Fruit fly (Drosophila melanogaster) whole organism, embryonic: ENCODE measurements around the gene Klp10A.

Experiments
- Atf-2 ChIP-seq: fragments of 200-800 bp; sonication (Bioruptor generic); optimal IDR thresholded peaks from 2 replicates; lab custom pipeline; 2016; ENCODE audit warnings: missing biosample characterization, missing genetic modification characterization
- Bteb2 ChIP-seq: fragments of 200-800 bp; sonication (Bioruptor generic); optimal IDR thresholded peaks from 2 replicates; lab custom pipeline; 2016; ENCODE audit warnings: missing biosample characterization, missing genetic modification characterization
- CG10462 ChIP-seq: fragments of 200-800 bp; sonication (Bioruptor generic); optimal IDR thresholded peaks from 2 replicates; lab custom pipeline; 2016; ENCODE audit warnings: missing biosample characterization, missing genetic modification characterization
- CG10654 ChIP-seq: fragments of 200-800 bp; sonication (Bioruptor generic); optimal IDR thresholded peaks from 2 replicates; lab custom pipeline; 2016; ENCODE audit warnings: missing biosample characterization, missing genetic modification characterization
- CG12155 ChIP-seq: fragments of 200-800 bp; sonication (Bioruptor generic); optimal IDR thresholded peaks from 3 replicates; lab custom pipeline; 2016; ENCODE audit warnings: missing biosample characterization, missing genetic modification characterization
- CG1233 ChIP-seq: fragments of 200-800 bp; sonication (Bioruptor generic); optimal IDR thresholded peaks from 4 replicates; lab custom pipeline; 2018; ENCODE audit warnings: missing biosample characterization, mild to moderate bottlenecking, missing genetic modification characterization
- CG14667 ChIP-seq: fragments of 200-800 bp; sonication (Bioruptor generic); IDR thresholded peaks from 2 replicates; pipeline ENCODE4 v1.3.6; 2022; ENCODE audit warnings: missing biosample characterization, missing genetic modification characterization
- CG17568 ChIP-seq: fragments of 200-800 bp; sonication (Bioruptor generic); optimal IDR thresholded peaks from 2 replicates; lab custom pipeline; 2018; ENCODE audit warnings: missing biosample characterization, mild to moderate bottlenecking, missing genetic modification characterization, moderate library complexity
- CG18599 ChIP-seq: fragments of 200-800 bp; sonication (Bioruptor generic); optimal IDR thresholded peaks from 3 replicates; lab custom pipeline; 2017; ENCODE audit warnings: missing biosample characterization, missing genetic modification characterization, mild to moderate bottlenecking, moderate library complexity, missing genetic modification reagents
- CG2199 ChIP-seq: fragments of 200-800 bp; sonication (Bioruptor generic); IDR thresholded peaks from 3 replicates; pipeline ENCODE4 v1.3.6; 2022; ENCODE audit warnings: missing biosample characterization, missing genetic modification characterization
- CG2875 ChIP-seq: fragments of 200-800 bp; sonication (Bioruptor generic); optimal IDR thresholded peaks from 2 replicates; lab custom pipeline; 2017; ENCODE audit warnings: missing biosample characterization, mild to moderate bottlenecking, missing genetic modification characterization, missing genetic modification reagents
- CG3281 ChIP-seq: fragments of 200-800 bp; sonication (Bioruptor generic); optimal IDR thresholded peaks from 3 replicates; lab custom pipeline; 2017; ENCODE audit warnings: missing biosample characterization, mild to moderate bottlenecking, missing genetic modification characterization
- CG33557 ChIP-seq: fragments of 200-800 bp; sonication (Bioruptor generic); optimal IDR thresholded peaks from 2 replicates; lab custom pipeline; 2019; ENCODE audit warnings: missing biosample characterization, mild to moderate bottlenecking, missing genetic modification characterization, moderate library complexity
- CG3838 ChIP-seq: fragments of 200-800 bp; sonication (Bioruptor generic); optimal IDR thresholded peaks from 3 replicates; lab custom pipeline; 2016; ENCODE audit warnings: missing biosample characterization, missing genetic modification characterization
- CG42726 ChIP-seq: fragments of 200-800 bp; sonication (Bioruptor generic); IDR thresholded peaks from 2 replicates; pipeline ENCODE4 v1.3.6; 2022; ENCODE audit warnings: missing biosample characterization, missing genetic modification characterization; ENCODE audit not compliant: partially characterized antibody
- CG4328 ChIP-seq: fragments of 200-800 bp; sonication (Bioruptor generic); optimal IDR thresholded peaks from 3 replicates; lab custom pipeline; 2017; ENCODE audit warnings: missing biosample characterization, missing genetic modification reagents, missing genetic modification characterization
- CG43689 ChIP-seq: fragments of 200-800 bp; sonication (Bioruptor generic); IDR thresholded peaks from 2 replicates; pipeline ENCODE4 v1.3.6; 2022; ENCODE audit warnings: missing biosample characterization, missing genetic modification characterization
- CG7963 ChIP-seq: fragments of 200-800 bp; sonication (Bioruptor generic); IDR thresholded peaks from 3 replicates; pipeline ENCODE4 v1.3.6; 2022; ENCODE audit warnings: missing biosample characterization, missing genetic modification characterization; ENCODE audit not compliant: partially characterized antibody
- CG7987 ChIP-seq: fragments of 200-800 bp; sonication (Bioruptor generic); optimal IDR thresholded peaks from 2 replicates; lab custom pipeline; 2018; ENCODE audit warnings: missing biosample characterization, mild to moderate bottlenecking, missing genetic modification characterization, moderate library complexity
- CG8765 ChIP-seq: fragments of 200-800 bp; sonication (Bioruptor generic); IDR thresholded peaks from 2 replicates; pipeline ENCODE4 v1.3.6; 2022; ENCODE audit warnings: missing biosample characterization, missing genetic modification characterization
- CG8924 ChIP-seq: fragments of 200-800 bp; optimal IDR thresholded peaks from 3 replicates; lab custom pipeline; 2019; ENCODE audit warnings: missing biosample characterization, mild to moderate bottlenecking, missing genetic modification characterization, moderate library complexity
- CG8944 ChIP-seq: fragments of 200-800 bp; sonication (Bioruptor generic); optimal IDR thresholded peaks from 3 replicates; lab custom pipeline; 2016; ENCODE audit warnings: missing biosample characterization, missing genetic modification characterization
- CHES-1-like ChIP-seq: fragments of 200-800 bp; sonication (Bioruptor generic); optimal IDR thresholded peaks from 2 replicates; lab custom pipeline; 2016; ENCODE audit warnings: missing biosample characterization, missing genetic modification characterization
- Doc3 ChIP-seq: fragments of 200-800 bp; sonication (Bioruptor generic); IDR thresholded peaks from 3 replicates; pipeline ENCODE4 v1.3.6; 2022; ENCODE audit warnings: missing biosample characterization, missing genetic modification characterization; ENCODE audit not compliant: partially characterized antibody
- HLH4C ChIP-seq: fragments of 200-800 bp; sonication (Bioruptor generic); IDR thresholded peaks from 3 replicates; pipeline ENCODE4 v1.3.6; 2022; ENCODE audit warnings: missing biosample characterization, missing genetic modification characterization; ENCODE audit not compliant: partially characterized antibody
- Mes4 ChIP-seq: fragments of 200-800 bp; sonication (Bioruptor generic); optimal IDR thresholded peaks from 2 replicates; lab custom pipeline; 2016; ENCODE audit warnings: missing biosample characterization, missing genetic modification characterization
- Mrtf ChIP-seq: fragments of 200-800 bp; sonication (Bioruptor generic); IDR thresholded peaks from 3 replicates; pipeline ENCODE4 v1.3.6; 2022; ENCODE audit warnings: missing biosample characterization, missing genetic modification characterization
- Nf-YB ChIP-seq: fragments of 200-800 bp; sonication (Bioruptor generic); optimal IDR thresholded peaks from 3 replicates; lab custom pipeline; 2019; ENCODE audit warnings: missing biosample characterization, mild to moderate bottlenecking, missing genetic modification characterization, moderate library complexity
- Nf-YC ChIP-seq: fragments of 200-800 bp; optimal IDR thresholded peaks from 3 replicates; lab custom pipeline; 2019; ENCODE audit warnings: missing biosample characterization, mild to moderate bottlenecking, missing genetic modification characterization, moderate library complexity
- Xbp1 ChIP-seq: fragments of 200-800 bp; sonication (Bioruptor generic); optimal IDR thresholded peaks from 3 replicates; lab custom pipeline; 2016; ENCODE audit warnings: missing biosample characterization, mild to moderate bottlenecking, missing genetic modification characterization
- bab2 ChIP-seq: fragments of 200-800 bp; sonication (Bioruptor generic); optimal IDR thresholded peaks from 2 replicates; lab custom pipeline; 2016; ENCODE audit warnings: missing biosample characterization, missing genetic modification characterization
- ci ChIP-seq: fragments of 200-800 bp; sonication (Bioruptor generic); IDR thresholded peaks from 3 replicates; pipeline ENCODE4 v1.3.6; 2022; ENCODE audit warnings: missing biosample characterization, missing genetic modification characterization
- dpn ChIP-seq, 2 experiments: fragments of 200-800 bp; sonication (Bioruptor generic); optimal IDR thresholded peaks; 3 replicates each; lab custom pipeline; 2016; ENCODE audit warnings: missing biosample characterization in 2 of 2, missing genetic modification characterization in 2 of 2
- ewg ChIP-seq: fragments of 200-800 bp; sonication (Bioruptor generic); optimal IDR thresholded peaks from 3 replicates; lab custom pipeline; 2017; ENCODE audit warnings: mild to moderate bottlenecking, missing biosample characterization, missing genetic modification reagents, missing genetic modification characterization
- eyg ChIP-seq: fragments of 200-800 bp; sonication (Bioruptor generic); optimal IDR thresholded peaks from 3 replicates; lab custom pipeline; 2016; ENCODE audit warnings: missing biosample characterization, missing genetic modification characterization
- fru ChIP-seq: fragments of >200 bp; optimal IDR thresholded peaks from 2 replicates; lab custom pipeline; 2017
- gcm2 ChIP-seq: fragments of 200-800 bp; sonication (Bioruptor generic); optimal IDR thresholded peaks from 2 replicates; lab custom pipeline; 2016; ENCODE audit warnings: missing biosample characterization, missing genetic modification characterization
- gem ChIP-seq: fragments of 200-800 bp; sonication (Bioruptor generic); optimal IDR thresholded peaks from 2 replicates; lab custom pipeline; 2019; ENCODE audit warnings: missing biosample characterization, mild to moderate bottlenecking, missing genetic modification characterization, moderate library complexity
- gt ChIP-seq: fragments of 200-800 bp; sonication (Bioruptor generic); IDR thresholded peaks from 2 replicates; pipeline ENCODE4 v1.3.6; 2022; ENCODE audit warnings: missing biosample characterization, missing genetic modification characterization
- h ChIP-seq: fragments of >200 bp; optimal IDR thresholded peaks from 2 replicates; lab custom pipeline; 2017
- ham ChIP-seq: fragments of 200-800 bp; sonication (Bioruptor generic); IDR thresholded peaks from 2 replicates; pipeline ENCODE4 v1.3.6; 2022; ENCODE audit warnings: missing biosample characterization, missing genetic modification characterization
- jigr1 ChIP-seq: fragments of 200-800 bp; sonication (Bioruptor generic); IDR thresholded peaks from 3 replicates; pipeline ENCODE4 v1.3.6; 2022; ENCODE audit warnings: missing biosample characterization, missing genetic modification characterization
- klu ChIP-seq: fragments of 200-800 bp; sonication (Bioruptor generic); IDR thresholded peaks from 2 replicates; pipeline ENCODE4 v1.3.6; 2022; ENCODE audit warnings: missing biosample characterization, missing genetic modification characterization
- nmo ChIP-seq: fragments of 200-800 bp; sonication (Bioruptor generic); optimal IDR thresholded peaks from 2 replicates; lab custom pipeline; 2018; ENCODE audit warnings: missing biosample characterization, mild to moderate bottlenecking, missing genetic modification characterization, moderate library complexity
- sc ChIP-seq, 3 experiments: fragments of >200 bp in 2 of 3; fragments of 200-800 bp in 1 of 3; sonication (Bioruptor generic) in 1 of 3; optimal IDR thresholded peaks; 2 replicates in 2 of 3; 3 replicates in 1 of 3; lab custom pipeline; 2017; ENCODE audit warnings: mild to moderate bottlenecking in 1 of 3, missing biosample characterization in 1 of 3, missing genetic modification characterization in 1 of 3, missing genetic modification reagents in 1 of 3
- sens-2 ChIP-seq: fragments of 200-800 bp; sonication (Bioruptor generic); IDR thresholded peaks from 2 replicates; pipeline ENCODE4 v1.3.6; 2022; ENCODE audit warnings: missing biosample characterization, missing genetic modification characterization
- stwl ChIP-seq: fragments of 200-800 bp; sonication (Bioruptor generic); optimal IDR thresholded peaks from 3 replicates; lab custom pipeline; 2018; ENCODE audit warnings: missing biosample characterization, mild to moderate bottlenecking, missing genetic modification characterization, moderate library complexity
- tna ChIP-seq: fragments of 200-800 bp; sonication (Bioruptor generic); IDR thresholded peaks from 2 replicates; pipeline ENCODE4 v1.3.6; 2022; ENCODE audit warnings: missing biosample characterization, missing genetic modification characterization; ENCODE audit not compliant: partially characterized antibody
- twi ChIP-seq: fragments of 200-800 bp; optimal IDR thresholded peaks from 2 replicates; lab custom pipeline; 2019; ENCODE audit warnings: missing biosample characterization, mild to moderate bottlenecking, missing genetic modification characterization, moderate library complexity
- zen2 ChIP-seq: fragments of 200-800 bp; sonication (Bioruptor generic); IDR thresholded peaks from 3 replicates; pipeline ENCODE4 v1.3.6; 2022; ENCODE audit warnings: missing biosample characterization, missing genetic modification characterization; ENCODE audit not compliant: partially characterized antibody

Klp10A gene

dm6 chrX:11146598-11147176 lies 9.8 kb upstream of the Klp10A start (continued):
- TF ChIP-seq klu (GFP tag; lab: Robert Waterston, UW) (no peak), tna (no peak), Xbp1 (GFP tag; lab: Kevin White, UChicago) (peak; percentile 25), CG8924 (peak; percentile 10), Mes4 (GFP tag; lab: Kevin White, UChicago) (no peak), ewg (GFP tag; lab: Kevin White, UChicago) (no peak), CG14667 (GFP tag; lab: Robert Waterston, UW) (no peak), jigr1 (GFP tag; lab: Robert Waterston, UW) (no peak), CG7963 (GFP tag; lab: Robert Waterston, UW) (no peak), CG43689 (GFP tag; lab: Robert Waterston, UW) (no peak), Mrtf (GFP tag; lab: Robert Waterston, UW) (no peak), dpn (GFP tag; optimal IDR thresholded peaks at IDR 0.05; lab: Kevin White, UChicago) (no peak), h (lab: Kevin White, UChicago) (no peak), CG2199 (GFP tag; lab: Robert Waterston, UW) (no peak), CG12155 (GFP tag; lab: Kevin White, UChicago) (no peak), CG7987 (no peak), CG3838 (GFP tag; lab: Kevin White, UChicago) (no peak), CG17568 (GFP tag; lab: Kevin White, UChicago) (no peak), sc (optimal IDR thresholded peaks at IDR 0.05; lab: Kevin White, UChicago) (no peak), sc (GFP tag; optimal IDR thresholded peaks at IDR 0.05; lab: Kevin White, UChicago) (no peak), stwl (tag; lab: Kevin White, UChicago) (no peak), gem (tag; lab: Kevin White, UChicago) (peak; percentile 44), CG4328 (no peak), CHES-1-like (no peak), bab2 (GFP tag; lab: Kevin White, UChicago) (no peak), nmo (peak; percentile 39), zen2 (no peak), CG10462 (GFP tag; lab: Kevin White, UChicago) (no peak), CG18599 (GFP tag; lab: Kevin White, UChicago) (peak; percentile 17), CG2875 (GFP tag; lab: Kevin White, UChicago) (no peak), Atf-2 (GFP tag; lab: Kevin White, UChicago) (no peak), CG8765 (peak; percentile 51), twi (peak; percentile 24), CG42726 (GFP tag; lab: Robert Waterston, UW) (no peak), gt (GFP tag; lab: Robert Waterston, UW) (no peak), CG10654 (GFP tag; lab: Kevin White, UChicago) (no peak), CG33557 (no peak), Nf-YB (no peak), eyg (no peak), ci (peak; percentile 68; the same call in 2 of the 3 replicates), Nf-YC (tag; lab: Kevin White, UChicago) (no peak), sens-2 (GFP tag; lab: Robert Waterston, UW) (peak; percentile 13; the same call in 1 of the 2 replicates), CG8944 (GFP tag; lab: Kevin White, UChicago) (no peak), CG1233 (GFP tag; lab: Kevin White, UChicago) (peak; percentile 25), fru (lab: Kevin White, UChicago) (no peak), gcm2 (no peak), ham (GFP tag; lab: Robert Waterston, UW) (no peak), HLH4C (GFP tag; lab: Robert Waterston, UW) (no peak), CG3281 (GFP tag; lab: Kevin White, UChicago) (no peak), Bteb2 (GFP tag; lab: Kevin White, UChicago) (no peak), Doc3 (GFP tag; lab: Robert Waterston, UW) (no peak)
